Worm (Caenorhabditis elegans): ENCODE measurements around the gene cutl-2.

The cutl-2 gene

DNA sequence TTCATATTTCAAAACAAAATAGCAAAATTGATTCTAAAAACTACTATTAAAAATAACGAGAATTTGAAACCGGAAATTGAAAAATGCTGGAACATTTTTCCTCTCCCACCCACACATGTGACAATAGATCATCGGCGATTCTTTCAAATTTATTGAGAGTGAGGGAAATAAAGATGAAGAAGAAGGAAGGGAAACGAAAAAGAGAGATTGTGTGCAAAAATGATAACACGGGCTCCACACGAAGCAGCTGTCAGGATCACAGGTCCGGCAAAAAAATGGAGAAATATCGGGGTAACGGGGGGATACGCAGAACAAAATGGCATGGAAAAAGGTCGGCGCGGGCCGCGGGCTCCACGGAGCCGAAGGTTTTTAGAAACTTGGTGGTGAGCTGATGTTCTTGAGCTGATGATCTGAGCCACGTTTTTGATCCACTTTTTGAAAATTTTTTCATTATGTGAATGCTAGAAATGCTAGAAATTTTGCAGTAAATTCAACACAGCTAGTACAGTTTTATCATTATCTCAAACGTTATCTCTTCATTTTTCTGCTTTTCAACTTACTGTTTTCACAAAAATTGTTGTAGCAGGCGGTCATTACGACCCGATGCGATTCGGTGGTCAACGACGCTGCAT is 33.3 kb upstream of the cutl-2 start, which contains the start of gene shk-1:
Gene shk-1 (plus strand): TSS at position 582 of the 632 bp plus-strand sequence.
- no peak for TF ChIP-seq mxl-1 (tag; optimal IDR thresholded peaks at IDR 0.05)
- no peak for TF ChIP-seq lin-54 (GFP tag; optimal IDR thresholded peaks at IDR 0.05)
- TF ChIP-seq ztf-22 (GFP tag; optimal IDR thresholded peaks at IDR 0.05) = no peak
- no peak for TF ChIP-seq T26A5.8 (tag; optimal IDR thresholded peaks at IDR 0.05)
- TF ChIP-seq hlh-12 (tag; optimal IDR thresholded peaks at IDR 0.05) = no peak
- no peak for TF ChIP-seq F57C9.4 (tag; optimal IDR thresholded peaks at IDR 0.05)
- no peak for TF ChIP-seq rec-8 (tag; optimal IDR thresholded peaks at IDR 0.05)
- TF ChIP-seq ceh-79 (tag; optimal IDR thresholded peaks at IDR 0.05) = no peak
- TF ChIP-seq nhr-80 (tag; optimal IDR thresholded peaks at IDR 0.05) = no peak
- TF ChIP-seq ZK185.1 (tag; optimal IDR thresholded peaks at IDR 0.05; ENCODE audit: poor library complexity, severe bottlenecking) = no peak
- no peak for TF ChIP-seq lin-26 (GFP tag; IDR thresholded peaks at IDR 0.05)

DNA sequence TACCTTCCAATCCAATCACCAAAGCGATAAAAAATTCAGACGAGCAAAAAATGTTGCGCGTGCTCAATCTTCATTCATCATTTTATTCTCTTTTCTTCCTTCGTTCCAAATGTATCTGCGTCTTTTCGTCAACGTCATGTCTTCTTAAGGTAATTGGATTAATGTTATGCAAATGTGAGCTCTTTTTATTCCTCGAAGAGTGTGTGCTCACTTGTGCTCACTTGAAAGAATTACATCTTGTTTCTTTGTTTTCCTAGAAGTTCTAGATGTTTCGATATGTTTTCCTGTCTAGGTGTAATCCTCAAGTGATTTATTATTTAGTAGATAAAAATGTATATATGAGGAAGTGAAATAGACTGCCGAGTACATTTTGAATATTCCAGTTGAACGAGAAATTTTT is 31.0 kb upstream of the cutl-2 start:
- TF ChIP-seq lsl-1 (GFP tag; optimal IDR thresholded peaks at IDR 0.05) = no peak

DNA sequence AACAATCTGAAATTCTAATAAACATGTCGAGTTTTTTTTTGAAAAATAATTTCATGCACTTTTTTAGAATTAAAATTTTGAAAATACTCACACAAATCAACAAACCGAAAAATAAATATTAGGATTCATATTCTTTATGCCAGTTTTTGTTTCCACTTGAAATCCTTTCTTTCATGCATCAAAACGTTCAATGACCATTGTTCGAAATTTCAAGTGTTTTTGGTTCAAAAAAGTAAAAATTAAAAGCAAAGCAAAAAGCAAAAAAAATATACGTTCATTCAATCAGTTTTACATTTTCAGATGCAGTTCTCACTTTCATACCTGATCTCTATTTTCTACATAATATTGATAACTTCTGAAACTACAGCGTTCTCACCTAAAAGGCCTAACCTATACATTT is 29.3 kb upstream of the cutl-2 start, which contains the start of gene ZK1321.1:
Gene ZK1321.1 (plus strand): TSS at position 301 of the 400 bp plus-strand sequence.
- TF ChIP-seq ztf-25 (GFP tag; IDR thresholded peaks at IDR 0.05) (no peak), mcd-1 (GFP tag; IDR thresholded peaks at IDR 0.05) (no peak)

DNA sequence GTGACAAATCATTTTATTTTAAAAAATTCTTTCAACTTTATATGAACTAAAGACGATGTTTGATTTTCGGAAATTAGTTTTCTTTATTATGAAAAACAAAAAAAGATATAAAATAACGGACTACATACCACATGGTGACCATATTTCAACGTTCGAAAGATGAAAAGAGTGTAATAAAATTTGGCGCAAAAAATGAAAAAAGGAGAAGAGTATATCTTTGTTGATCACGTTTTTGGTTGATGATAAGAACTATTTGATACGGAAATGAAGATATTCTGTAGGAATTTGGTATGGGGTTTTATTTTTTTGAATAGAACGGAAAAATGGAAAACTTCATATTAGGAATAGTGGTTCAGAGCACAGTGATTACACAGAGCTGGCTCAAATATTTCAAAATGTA is 28.6 kb upstream of the cutl-2 start, which contains the start of gene Y53C12B.7:
Gene Y53C12B.7 (minus strand): TSS at position 163 of the 400 bp plus-strand sequence.
- TF ChIP-seq F10E7.11 (tag; optimal IDR thresholded peaks at IDR 0.05) (no peak), F57C9.4 (tag; optimal IDR thresholded peaks at IDR 0.05) (no peak), dpff-1 (tag; optimal IDR thresholded peaks at IDR 0.05) (no peak), K11D2.4 (GFP tag; IDR thresholded peaks at IDR 0.05) (no peak), C06A6.2 (GFP tag; conservative IDR thresholded peaks at IDR 0.05) (no peak), cebp-1 (GFP tag; IDR thresholded peaks at IDR 0.05) (no peak), cebp-1 (tag; optimal IDR thresholded peaks at IDR 0.05) (no peak), sdz-38 (tag; optimal IDR thresholded peaks at IDR 0.05) (no peak), ets-4 (GFP tag; optimal IDR thresholded peaks at IDR 0.05) (no peak), ceh-79 (tag; optimal IDR thresholded peaks at IDR 0.05) (no peak), sptf-2 (GFP tag; optimal IDR thresholded peaks at IDR 0.05) (no peak), athp-1 (tag; optimal IDR thresholded peaks at IDR 0.05) (no peak), akir-1 (GFP tag; optimal IDR thresholded peaks at IDR 0.05) (no peak), ztf-18 (tag; optimal IDR thresholded peaks at IDR 0.05) (no peak), rpc-1 (optimal IDR thresholded peaks at IDR 0.05) (no peak), rpc-1 (tag; optimal IDR thresholded peaks at IDR 0.05) (no peak), Y95B8A.8 (GFP tag; IDR thresholded peaks at IDR 0.05) (no peak), F22D6.2 (tag; optimal IDR thresholded peaks at IDR 0.05) (no peak), atf-7 (tag; optimal IDR thresholded peaks at IDR 0.05) (no peak), T07F8.4 (tag; optimal IDR thresholded peaks at IDR 0.05) (no peak), F23B12.7 (tag; optimal IDR thresholded peaks at IDR 0.05; ENCODE audit: insufficient read depth) (no peak), dox-1 (GFP tag; IDR thresholded peaks at IDR 0.05) (no peak)

Measured in whole organism, young adult.